Fruit fly (Drosophila melanogaster): ENCODE measurements around the gene CG32453.

The CG32453 gene

dm6 chr3L:22727739-22728335 is 30.8 kb downstream of the CG32453 start, which contains the start of the genes CG14450 and CG11367 (continued):
- TF ChIP-seq Dp (GFP tag; optimal IDR thresholded peaks at IDR 0.05) (peak; percentile 26), CG12236 (GFP tag; optimal IDR thresholded peaks at IDR 0.05) (no peak), CG3847 (GFP tag; IDR thresholded peaks at IDR 0.05) (0 out of 2 replicates have a peak, but pooled peaks have one; percentile 21), CG17385 (GFP tag; optimal IDR thresholded peaks at IDR 0.05) (peak; percentile 94), CG2199 (GFP tag; IDR thresholded peaks at IDR 0.05) (no peak), CG5245 (GFP tag; optimal IDR thresholded peaks at IDR 0.05) (no peak), ken (GFP tag; IDR thresholded peaks at IDR 0.05) (no peak), CG2120 (GFP tag; optimal IDR thresholded peaks at IDR 0.05) (peak; percentile 10), nmo (GFP tag; optimal IDR thresholded peaks at IDR 0.05) (peak; percentile 65), ems (GFP tag; optimal IDR thresholded peaks at IDR 0.05) (no peak), Sry-δ (GFP tag; optimal IDR thresholded peaks at IDR 0.05) (peak; percentile 25), CG31441 (GFP tag; IDR thresholded peaks at IDR 0.05) (peak; percentile 61), Dll (GFP tag; IDR thresholded peaks at IDR 0.05; ENCODE audit: partially characterized antibody) (peak; percentile 88), Elba2 (GFP tag; optimal IDR thresholded peaks at IDR 0.05) (no peak), tgo (GFP tag; IDR thresholded peaks at IDR 0.05) (no peak), ac (GFP tag; optimal IDR thresholded peaks at IDR 0.05) (no peak), Blimp-1 (GFP tag; optimal IDR thresholded peaks at IDR 0.05) (peak; percentile 78), stc (GFP tag; IDR thresholded peaks at IDR 0.05) (peak; percentile 30; the same call in 1 of the 2 replicates), CG2875 (GFP tag; optimal IDR thresholded peaks at IDR 0.05) (peak; percentile 22), CG17359 (tag; optimal IDR thresholded peaks at IDR 0.05) (peak; percentile 18), CG18619 (GFP tag; optimal IDR thresholded peaks at IDR 0.05) (peak; percentile 23), pfk (GFP tag; optimal IDR thresholded peaks at IDR 0.05) (peak; percentile 3), HLH3B (GFP tag; IDR thresholded peaks at IDR 0.05) (no peak), corto (GFP tag; optimal IDR thresholded peaks at IDR 0.05) (no peak), maf-S (GFP tag; optimal IDR thresholded peaks at IDR 0.05) (no peak), CG30403 (GFP tag; optimal IDR thresholded peaks at IDR 0.05) (peak; percentile 9), CG2678 (tag; optimal IDR thresholded peaks at IDR 0.05) (peak; percentile 6), CG7987 (GFP tag; optimal IDR thresholded peaks at IDR 0.05) (no peak), CG4820 (GFP tag; optimal IDR thresholded peaks at IDR 0.05) (no peak), YL-1 (GFP tag; optimal IDR thresholded peaks at IDR 0.05) (peak; percentile 44), CG13424 (tag; optimal IDR thresholded peaks at IDR 0.05) (peak; percentile 49), CG9797 (GFP tag; optimal IDR thresholded peaks at IDR 0.05) (peak; percentile 66), CG18011 (GFP tag; optimal IDR thresholded peaks at IDR 0.05) (no peak), shn (GFP tag; optimal IDR thresholded peaks at IDR 0.05) (no peak), gfzf (GFP tag; optimal IDR thresholded peaks at IDR 0.05) (peak; percentile 71), CG34224 (GFP tag; IDR thresholded peaks at IDR 0.05; ENCODE audit: partially characterized antibody) (peak; percentile 18; the same call in 1 of the 3 replicates), HmgZ (tag; optimal IDR thresholded peaks at IDR 0.05) (peak; percentile 12), ERR (GFP tag; optimal IDR thresholded peaks at IDR 0.05) (no peak), tup (GFP tag; optimal IDR thresholded peaks at IDR 0.05) (no peak), CG32767 (GFP tag; IDR thresholded peaks at IDR 0.05) (no peak), sim (GFP tag; IDR thresholded peaks at IDR 0.05) (no peak), CG2712 (tag; optimal IDR thresholded peaks at IDR 0.05) (peak; percentile 59), croc (GFP tag; conservative IDR thresholded peaks at IDR 0.05) (no peak), pzg (GFP tag; optimal IDR thresholded peaks at IDR 0.05) (peak; percentile 56), CG15601 (tag; optimal IDR thresholded peaks at IDR 0.05) (peak; percentile 34), en (GFP tag; optimal IDR thresholded peaks at IDR 0.05) (no peak), Oli (tag; optimal IDR thresholded peaks at IDR 0.05) (no peak), CG10979 (tag; optimal IDR thresholded peaks at IDR 0.05) (no peak), z (GFP tag; IDR thresholded peaks at IDR 0.05) (no peak), Ravus (GFP tag; IDR thresholded peaks at IDR 0.05) (no peak)
